Worm (Caenorhabditis elegans) whole organism, early embryonic: ENCODE results near the gene ZK353.10.

Source experiments
- B0310.2 ChIP-seq: sonication (generic microtip); optimal IDR thresholded peaks from 2 replicates; lab custom pipeline; 2016; ENCODE audit warnings: mild to moderate bottlenecking, missing genetic modification characterization, missing compliant biosample characterization
- F13C5.2 ChIP-seq: sonication (generic microtip); optimal IDR thresholded peaks from 2 replicates; lab custom pipeline; 2017; ENCODE audit warnings: mild to moderate bottlenecking, missing genetic modification characterization, inconsistent platforms, missing compliant biosample characterization
- aly-1 ChIP-seq: sonication (generic microtip); optimal IDR thresholded peaks from 2 replicates; lab custom pipeline; 2016; ENCODE audit warnings: missing genetic modification characterization, missing compliant biosample characterization
- ama-1 ChIP-seq: fragments of 150-350 bp; optimal IDR thresholded peaks from 2 replicates; lab custom pipeline; 2014
- ceh-13 ChIP-seq: fragments of 200-800 bp; sonication (Bioruptor generic); optimal IDR thresholded peaks from 2 replicates; lab custom pipeline; 2018; ENCODE audit warnings: mild to moderate bottlenecking, missing genetic modification characterization, missing compliant biosample characterization
- ceh-36 ChIP-seq: sonication (generic microtip); optimal IDR thresholded peaks from 2 replicates; lab custom pipeline; 2016; ENCODE audit warnings: missing genetic modification characterization, inconsistent platforms, missing compliant biosample characterization
- ets-7 ChIP-seq: sonication (generic microtip); optimal IDR thresholded peaks from 2 replicates; lab custom pipeline; 2016; ENCODE audit warnings: missing genotype, missing genetic modification characterization, missing compliant biosample characterization
- flt-1 ChIP-seq: fragments of 200-800 bp; sonication (Bioruptor generic); IDR thresholded peaks from 2 replicates; pipeline ENCODE4 v1.3.6; 2022; ENCODE audit warnings: missing genetic modification characterization, missing compliant biosample characterization
- hmbx-1 ChIP-seq: sonication (generic microtip); optimal IDR thresholded peaks from 2 replicates; lab custom pipeline; 2016; ENCODE audit warnings: mild to moderate bottlenecking, missing genetic modification characterization, missing compliant biosample characterization
- hmg-4 ChIP-seq: fragments of 200-800 bp; sonication (Bioruptor generic); optimal IDR thresholded peaks from 2 replicates; lab custom pipeline; 2018; ENCODE audit warnings: mild to moderate bottlenecking, missing genetic modification characterization, missing compliant biosample characterization
- hnd-1 ChIP-seq: sonication (generic microtip); optimal IDR thresholded peaks from 2 replicates; lab custom pipeline; 2016; ENCODE audit warnings: missing genetic modification characterization, missing compliant biosample characterization
- pes-1 ChIP-seq: fragments of 200-800 bp; sonication (Bioruptor generic); IDR thresholded peaks from 2 replicates; pipeline ENCODE4 v1.3.6; 2022; ENCODE audit warnings: missing genetic modification reagents, missing genetic modification characterization, missing compliant biosample characterization
- scrt-1 ChIP-seq: fragments of 200-800 bp; sonication (Bioruptor generic); IDR thresholded peaks from 2 replicates; pipeline ENCODE4 v1.3.6; 2022; ENCODE audit warnings: missing genetic modification characterization, missing compliant biosample characterization
- sea-1 ChIP-seq: fragments of 200-800 bp; sonication (Bioruptor generic); conservative IDR thresholded peaks from 2 replicates; pipeline ENCODE4 v1.3.6; 2022; ENCODE audit warnings: missing genetic modification characterization, missing compliant biosample characterization
- tbx-11 ChIP-seq: fragments of 200-800 bp; sonication (Bioruptor generic); IDR thresholded peaks from 2 replicates; pipeline ENCODE4 v1.3.6; 2022; ENCODE audit warnings: missing genetic modification characterization, missing compliant biosample characterization
- tbx-37 ChIP-seq: fragments of 200-800 bp; sonication (Bioruptor generic); conservative IDR thresholded peaks from 2 replicates; pipeline ENCODE4 v1.3.6; 2022; ENCODE audit warnings: missing genetic modification reagents, missing genetic modification characterization, missing compliant biosample characterization
- tra-4 ChIP-seq: sonication (generic microtip); optimal IDR thresholded peaks from 2 replicates; lab custom pipeline; 2017; ENCODE audit warnings: missing genetic modification characterization, missing compliant biosample characterization

ZK353.10 gene

ce11 chrIII:8370846-8371257 lies 23.4 kb downstream of the ZK353.10 start:
- TF ChIP-seq ets-7 (tag; lab: Kevin White, UChicago) (no peak), ama-1 (lab: Kevin White, UChicago) (no peak), tbx-37 (no peak), ceh-36 (tag; lab: Kevin White, UChicago) (no peak), scrt-1 (GFP tag; lab: Robert Waterston, UW) (no peak), hmg-4 (GFP tag; lab: Kevin White, UChicago) (no peak), ceh-13 (GFP tag; lab: Kevin White, UChicago) (no peak), F13C5.2 (tag; lab: Kevin White, UChicago) (no peak), tbx-11 (no peak), hmbx-1 (tag; lab: Kevin White, UChicago) (no peak), B0310.2 (tag; lab: Kevin White, UChicago) (no peak), aly-1 (tag; lab: Kevin White, UChicago) (no peak), flt-1 (GFP tag; lab: Robert Waterston, UW) (no peak), sea-1 (no peak), hnd-1 (tag; lab: Kevin White, UChicago) (no peak), pes-1 (GFP tag; lab: Robert Waterston, UW) (no peak), tra-4 (tag; lab: Kevin White, UChicago) (no peak)

- no peak for TF ChIP-seq sea-1
- no peak for TF ChIP-seq ceh-13 (GFP tag; lab: Kevin White, UChicago)
- no peak for TF ChIP-seq hnd-1 (tag; lab: Kevin White, UChicago)
- TF ChIP-seq ceh-36 (tag; lab: Kevin White, UChicago) = no peak
- TF ChIP-seq B0310.2 (tag; lab: Kevin White, UChicago) = no peak
- no peak for TF ChIP-seq ets-7 (tag; lab: Kevin White, UChicago)
- TF ChIP-seq hmg-4 (GFP tag; lab: Kevin White, UChicago) = no peak
- no peak for TF ChIP-seq flt-1 (GFP tag; lab: Robert Waterston, UW)
- TF ChIP-seq F13C5.2 (tag; lab: Kevin White, UChicago) = no peak
- TF ChIP-seq aly-1 (tag; lab: Kevin White, UChicago) = no peak
- TF ChIP-seq pes-1 (GFP tag; lab: Robert Waterston, UW) = no peak
- no peak for TF ChIP-seq ama-1 (lab: Kevin White, UChicago)
Observed at ce11 chrIII:8370188-8370587, 24.0 kb downstream of the ZK353.10 start.

- TF ChIP-seq F13C5.2 (tag; lab: Kevin White, UChicago) = no peak
- TF ChIP-seq B0310.2 (tag; lab: Kevin White, UChicago) = no peak
- TF ChIP-seq flt-1 (GFP tag; lab: Robert Waterston, UW) = no peak
- no peak for TF ChIP-seq tbx-11
- no peak for TF ChIP-seq ets-7 (tag; lab: Kevin White, UChicago)
- no peak for TF ChIP-seq sea-1
- no peak for TF ChIP-seq hnd-1 (tag; lab: Kevin White, UChicago)
Observed at ce11 chrIII:8369172-8369571, 25.1 kb downstream of the ZK353.10 start.

ce11 chrIII:8368619-8369018 lies 25.6 kb downstream of the ZK353.10 start, which contains the start of gene R05D3.9:
R05D3.9 (minus strand) TSS chrIII:8368719.
- TF ChIP-seq pes-1 (GFP tag; lab: Robert Waterston, UW) = no peak
- no peak for TF ChIP-seq hnd-1 (tag; lab: Kevin White, UChicago)
- TF ChIP-seq tbx-11 = no peak

ce11 chrIII:8363253-8364061 lies 30.8 kb downstream of the ZK353.10 start, which contains the start of gene R05D3.3:
R05D3.3 (plus strand) TSS chrIII:8364011.
- TF ChIP-seq tbx-37 = no peak
- no peak for TF ChIP-seq tbx-11
- TF ChIP-seq tra-4 (tag; lab: Kevin White, UChicago) = no peak
- TF ChIP-seq B0310.2 (tag; lab: Kevin White, UChicago) = no peak
- TF ChIP-seq ama-1 (lab: Kevin White, UChicago) = no peak
- no peak for TF ChIP-seq scrt-1 (GFP tag; lab: Robert Waterston, UW)
- no peak for TF ChIP-seq ets-7 (tag; lab: Kevin White, UChicago)
- no peak for TF ChIP-seq ceh-36 (tag; lab: Kevin White, UChicago)
- no peak for TF ChIP-seq flt-1 (GFP tag; lab: Robert Waterston, UW)
- TF ChIP-seq pes-1 (GFP tag; lab: Robert Waterston, UW) = no peak
- TF ChIP-seq sea-1 = no peak

ce11 chrIII:8358213-8358672 lies 36.0 kb downstream of the ZK353.10 start, which contains the start of the genes R05D3.8 and rfp-1:
R05D3.8 (minus strand) TSS chrIII:8358327.
rfp-1 (plus strand) TSS chrIII:8358622.
- TF ChIP-seq F13C5.2 (tag; lab: Kevin White, UChicago) (no peak), pes-1 (GFP tag; lab: Robert Waterston, UW) (no peak), ceh-36 (tag; lab: Kevin White, UChicago) (no peak), hnd-1 (tag; lab: Kevin White, UChicago) (no peak), sea-1 (no peak), tbx-37 (no peak), ceh-13 (GFP tag; lab: Kevin White, UChicago) (no peak), aly-1 (tag; lab: Kevin White, UChicago) (no peak), ets-7 (tag; lab: Kevin White, UChicago) (no peak), scrt-1 (GFP tag; lab: Robert Waterston, UW) (no peak), hmbx-1 (tag; lab: Kevin White, UChicago) (no peak), ama-1 (lab: Kevin White, UChicago) (no peak), flt-1 (GFP tag; lab: Robert Waterston, UW) (no peak), B0310.2 (tag; lab: Kevin White, UChicago) (no peak), hmg-4 (GFP tag; lab: Kevin White, UChicago) (no peak), tra-4 (tag; lab: Kevin White, UChicago) (no peak), tbx-11 (no peak)
